Worm (Caenorhabditis elegans): Measurements from ENCODE around the gene F46C3.2.

F46C3.2 gene

ce11 chrX:11418667-11419066 is at the start of gene F46C3.2:
TSS of gene F46C3.2 (minus strand) at chrX:11418767.
- no peak for TF ChIP-seq him-1 (tag; optimal IDR thresholded peaks at IDR 0.05)
- no peak for TF ChIP-seq dao-5 (tag; optimal IDR thresholded peaks at IDR 0.05)
- TF ChIP-seq W03F9.2 (tag; optimal IDR thresholded peaks at IDR 0.05), result no peak

DNA sequence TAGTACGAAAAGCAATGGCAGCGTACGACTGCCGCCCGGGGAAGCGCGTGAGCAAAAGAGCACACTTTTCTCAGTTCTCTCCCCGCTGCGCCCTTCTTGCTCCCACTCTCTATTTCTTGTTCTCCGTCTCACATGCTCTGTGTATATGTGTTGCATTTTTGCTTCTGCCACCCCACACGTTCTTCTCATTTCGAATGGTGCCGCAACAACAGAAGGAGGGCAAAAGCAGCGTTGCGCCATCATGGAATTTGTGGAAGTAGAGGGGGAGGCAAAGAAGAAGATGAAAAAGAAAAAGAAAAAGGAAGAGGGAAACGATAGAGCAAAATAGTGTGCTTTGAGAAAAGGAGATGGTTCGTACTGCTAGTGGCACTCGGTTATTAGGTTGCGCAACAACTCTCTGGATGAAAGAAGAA is 48.8 kb upstream of the F46C3.2 start:
- TF ChIP-seq W03F9.2 (tag; optimal IDR thresholded peaks at IDR 0.05) (no peak), him-1 (tag; optimal IDR thresholded peaks at IDR 0.05) (peak; percentile 91), dao-5 (tag; optimal IDR thresholded peaks at IDR 0.05) (no peak)

DNA sequence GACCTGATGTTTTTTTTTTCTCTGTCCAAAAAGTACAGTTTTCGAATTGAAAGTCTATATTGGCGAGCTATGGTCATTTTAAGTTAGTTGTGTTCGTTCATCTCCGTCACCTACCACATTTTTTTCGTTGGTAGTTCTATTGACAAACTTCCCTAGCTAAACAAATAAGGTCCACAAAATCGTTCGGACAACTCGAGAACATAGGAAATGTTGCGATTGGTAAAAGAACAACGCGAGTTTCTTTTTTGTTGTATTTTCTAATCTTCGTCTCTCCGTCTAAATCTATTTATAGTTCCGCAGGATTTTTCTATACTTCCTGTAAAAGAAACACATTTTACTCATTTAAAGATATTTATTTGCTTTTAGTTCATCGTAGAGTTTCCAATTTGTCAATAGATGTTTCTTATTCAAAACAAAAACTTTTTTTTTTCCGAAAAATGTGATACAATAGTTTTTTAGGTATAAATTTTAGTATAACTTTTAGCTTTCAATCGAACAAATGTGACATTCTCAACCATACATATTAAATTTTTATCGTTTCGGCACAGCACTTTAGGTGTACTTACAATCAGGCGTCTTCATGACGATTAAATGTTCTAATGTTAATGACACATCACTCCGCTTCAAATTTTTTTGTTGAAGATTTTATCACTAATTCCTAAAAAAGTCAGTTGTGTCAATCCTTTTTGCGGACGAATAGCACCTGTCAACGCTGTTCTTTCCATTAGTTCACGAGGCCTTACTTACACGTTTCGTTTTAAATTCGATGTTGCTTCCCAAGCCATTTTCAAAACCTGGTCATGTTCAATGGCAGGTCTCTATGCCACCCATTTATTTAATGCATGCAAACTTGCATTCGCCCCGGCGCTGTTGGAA is 48.1 kb upstream of the F46C3.2 start:
- TF ChIP-seq dao-5 (tag; optimal IDR thresholded peaks at IDR 0.05), result no peak
- TF ChIP-seq him-1 (tag; optimal IDR thresholded peaks at IDR 0.05), result no peak
- TF ChIP-seq W03F9.2 (tag; optimal IDR thresholded peaks at IDR 0.05), result no peak

DNA sequence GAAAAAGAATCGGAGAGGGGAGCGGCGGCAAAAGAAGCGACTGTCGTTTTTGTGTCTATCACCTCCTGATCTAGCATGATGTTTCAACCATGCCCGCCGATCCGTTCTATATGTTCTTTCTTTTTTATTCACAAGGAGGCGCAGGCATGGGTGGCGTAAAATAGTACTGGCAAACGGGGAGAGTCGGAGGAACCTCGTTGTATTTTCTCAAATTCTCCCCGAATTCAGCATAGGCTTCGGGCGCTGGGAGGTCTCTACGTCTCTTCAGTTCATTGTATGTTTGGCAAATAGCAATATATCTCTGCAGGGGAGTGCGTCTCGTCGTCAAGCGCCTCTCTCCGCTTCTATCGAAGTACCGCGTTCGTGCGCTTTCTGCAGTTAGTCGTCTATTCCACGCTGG is 46.6 kb upstream of the F46C3.2 start, which contains the start of gene lin-14:
lin-14 (plus strand) TSS at position 346 of the 400 bp plus-strand sequence.
- TF ChIP-seq him-1 (tag; optimal IDR thresholded peaks at IDR 0.05) (peak; percentile 44), dao-5 (tag; optimal IDR thresholded peaks at IDR 0.05) (peak; percentile 54), W03F9.2 (tag; optimal IDR thresholded peaks at IDR 0.05) (no peak)

- no peak for TF ChIP-seq him-1 (tag; optimal IDR thresholded peaks at IDR 0.05)
- TF ChIP-seq dao-5 (tag; optimal IDR thresholded peaks at IDR 0.05), result no peak
- TF ChIP-seq W03F9.2 (tag; optimal IDR thresholded peaks at IDR 0.05), result no peak
Observed at ce11 chrX:11464271-11465103, 45.9 kb upstream of the F46C3.2 start.

ce11 chrX:11463568-11463967 is 45.0 kb upstream of the F46C3.2 start:
- TF ChIP-seq dao-5 (tag; optimal IDR thresholded peaks at IDR 0.05) (no peak), W03F9.2 (tag; optimal IDR thresholded peaks at IDR 0.05) (no peak), him-1 (tag; optimal IDR thresholded peaks at IDR 0.05) (no peak)

DNA sequence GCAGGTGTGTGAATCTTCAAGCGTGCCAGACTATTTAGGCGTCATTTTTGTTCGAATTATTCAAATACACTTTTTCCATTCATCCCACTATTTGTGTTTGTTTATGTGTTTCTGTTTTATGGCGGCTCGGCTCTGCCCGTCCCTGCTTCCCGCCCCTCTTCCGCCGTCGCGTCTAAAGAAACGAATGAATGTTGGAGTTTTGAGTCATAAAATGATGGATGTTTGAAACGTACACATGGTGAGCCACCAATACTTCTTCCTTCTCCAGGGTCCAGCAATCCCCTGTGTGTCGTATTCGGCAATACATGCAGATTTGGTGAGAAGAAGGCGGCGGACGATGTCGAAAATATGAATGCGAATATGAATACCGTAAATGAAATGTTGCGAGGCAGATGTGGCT is 44.4 kb upstream of the F46C3.2 start:
- no peak for TF ChIP-seq dao-5 (tag; optimal IDR thresholded peaks at IDR 0.05)
- TF ChIP-seq W03F9.2 (tag; optimal IDR thresholded peaks at IDR 0.05), result no peak
- TF ChIP-seq him-1 (tag; optimal IDR thresholded peaks at IDR 0.05), result no peak

DNA sequence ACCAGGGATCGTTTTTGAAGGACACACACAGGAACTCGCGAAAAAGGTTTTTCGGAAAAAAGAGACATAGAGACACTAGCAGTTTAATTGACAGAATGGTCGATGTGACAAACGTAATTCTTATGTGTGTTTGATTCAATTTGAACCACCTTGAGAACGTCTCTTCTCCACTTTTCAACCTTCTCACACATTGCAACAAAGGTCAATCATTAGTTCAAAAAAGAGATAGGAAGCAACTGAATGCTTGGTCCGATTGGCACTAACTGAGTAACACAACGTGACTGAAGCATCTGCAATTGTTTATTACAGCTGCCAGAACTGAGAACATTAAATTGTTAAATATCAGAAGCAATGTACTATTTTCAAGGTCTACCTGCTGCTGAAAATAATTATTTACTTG is 43.5 kb upstream of the F46C3.2 start:
- TF ChIP-seq W03F9.2 (tag; optimal IDR thresholded peaks at IDR 0.05) (no peak), him-1 (tag; optimal IDR thresholded peaks at IDR 0.05) (no peak), dao-5 (tag; optimal IDR thresholded peaks at IDR 0.05) (no peak)

DNA sequence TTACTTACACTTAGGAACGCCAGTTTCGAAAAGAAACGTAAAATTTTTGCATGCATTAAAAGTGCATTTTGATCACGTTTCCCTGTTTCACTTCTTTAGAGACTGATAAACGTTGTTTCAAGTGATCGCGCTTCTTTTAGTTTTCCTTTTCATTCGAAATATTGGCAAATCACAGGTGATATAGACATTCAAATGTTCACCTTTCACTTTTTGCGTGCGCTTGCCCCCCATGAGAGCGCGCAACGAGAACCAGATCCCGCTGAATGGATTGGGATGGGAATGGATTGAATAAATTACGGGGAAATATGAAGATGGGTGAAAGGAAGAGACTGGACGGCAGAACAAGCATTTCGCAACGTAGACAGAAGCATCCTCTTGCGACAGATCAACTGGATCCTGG is 43.0 kb upstream of the F46C3.2 start:
- TF ChIP-seq W03F9.2 (tag; optimal IDR thresholded peaks at IDR 0.05) (no peak), him-1 (tag; optimal IDR thresholded peaks at IDR 0.05) (no peak), dao-5 (tag; optimal IDR thresholded peaks at IDR 0.05) (no peak)

DNA sequence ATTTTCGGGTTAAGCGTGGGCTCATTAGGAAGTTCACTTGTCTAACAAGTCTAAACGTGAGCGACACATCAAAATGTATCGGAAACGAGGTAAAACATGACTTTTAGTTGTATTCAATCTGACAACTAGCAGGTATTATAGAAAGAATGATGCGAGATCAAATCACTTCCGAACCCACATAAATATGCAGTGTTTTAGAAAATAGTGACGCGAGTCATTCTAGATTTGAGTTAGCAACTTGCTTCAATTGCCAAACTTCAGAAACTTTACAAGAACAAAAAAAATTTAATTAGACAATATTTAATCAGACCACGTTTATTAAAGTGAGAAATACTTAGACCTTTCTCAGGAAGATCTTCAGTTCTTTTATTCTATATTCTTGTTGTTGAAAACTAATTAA is 38.1 kb upstream of the F46C3.2 start:
- TF ChIP-seq him-1 (tag; optimal IDR thresholded peaks at IDR 0.05) (no peak), dao-5 (tag; optimal IDR thresholded peaks at IDR 0.05) (no peak), W03F9.2 (tag; optimal IDR thresholded peaks at IDR 0.05) (no peak)

DNA sequence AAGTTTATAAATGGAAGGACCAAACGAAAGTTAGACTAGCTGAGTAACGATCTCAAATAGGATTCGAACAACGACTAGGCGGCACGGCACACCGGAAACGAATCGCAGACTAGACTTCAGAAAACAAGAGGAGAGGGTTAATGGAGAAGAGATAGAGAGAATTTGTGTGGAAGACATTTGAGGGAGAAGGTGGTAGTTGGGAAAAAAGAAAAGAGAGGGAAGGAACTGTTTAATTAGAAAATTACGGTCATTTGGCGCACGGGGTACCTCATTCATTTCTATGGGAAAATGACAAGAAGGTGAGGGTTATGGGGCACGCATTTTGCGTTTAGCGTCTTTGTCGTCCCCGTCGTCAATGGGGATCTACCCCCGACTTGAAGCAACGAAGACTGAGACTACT is 35.7 kb upstream of the F46C3.2 start, which contains the start of gene F48C5.2:
F48C5.2 (minus strand) TSS at position 101 of the 400 bp plus-strand sequence.
- TF ChIP-seq dao-5 (tag; optimal IDR thresholded peaks at IDR 0.05) (no peak), him-1 (tag; optimal IDR thresholded peaks at IDR 0.05) (no peak), W03F9.2 (tag; optimal IDR thresholded peaks at IDR 0.05) (no peak)

- no peak for TF ChIP-seq him-1 (tag; optimal IDR thresholded peaks at IDR 0.05)
Observed at ce11 chrX:11452316-11452715, 33.7 kb upstream of the F46C3.2 start.

DNA sequence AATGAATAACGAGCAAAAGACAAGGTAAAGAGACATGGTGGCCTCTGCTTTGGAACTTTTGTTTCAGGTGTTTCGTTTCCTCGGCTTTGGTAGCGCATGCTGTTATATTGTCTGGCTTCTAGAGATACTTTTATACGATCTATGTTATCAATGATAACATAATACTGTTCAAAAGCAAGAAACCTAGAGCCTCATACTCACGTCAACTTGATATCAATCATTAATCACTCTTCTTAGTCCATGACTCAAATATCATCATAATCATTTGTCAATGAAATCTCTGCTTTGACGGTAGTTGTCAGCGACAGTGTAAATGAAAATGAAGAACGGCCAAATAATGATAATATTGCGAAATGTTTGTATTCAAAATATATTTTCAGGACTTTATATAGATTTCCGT is 31.7 kb upstream of the F46C3.2 start:
- TF ChIP-seq him-1 (tag; optimal IDR thresholded peaks at IDR 0.05), result no peak
- TF ChIP-seq W03F9.2 (tag; optimal IDR thresholded peaks at IDR 0.05), result no peak
- no peak for TF ChIP-seq dao-5 (tag; optimal IDR thresholded peaks at IDR 0.05)

- TF ChIP-seq dao-5 (tag; optimal IDR thresholded peaks at IDR 0.05) (no peak), W03F9.2 (tag; optimal IDR thresholded peaks at IDR 0.05) (no peak)
Observed at ce11 chrX:11447695-11448094, 29.1 kb upstream of the F46C3.2 start.
